Worm (Caenorhabditis elegans) whole organism, L1 larva: ENCODE results near the gene ZC487.1.

Source experiments
- blmp-1 ChIP-seq: fragments of 150-350 bp; optimal IDR thresholded peaks from 2 replicates; lab custom pipeline; 2014; ENCODE audit warnings: missing biosample characterization, missing genetic modification characterization
- ceh-8 ChIP-seq: fragments of 200-800 bp; sonication (Bioruptor generic); optimal IDR thresholded peaks from 2 replicates; lab custom pipeline; 2018; ENCODE audit warnings: mild to moderate bottlenecking, missing genetic modification characterization, moderate library complexity, missing compliant biosample characterization
- ceh-82 ChIP-seq, 3 experiments: fragments of 150-350 bp in 1 of 3; sonication (generic microtip) in 2 of 3; optimal IDR thresholded peaks; 2 replicates each; lab custom pipeline; 2014 to 2017; ENCODE audit warnings: missing biosample characterization in 3 of 3, missing genetic modification characterization in 3 of 3
- ceh-88 ChIP-seq: fragments of 200-800 bp; sonication (Bioruptor generic); IDR thresholded peaks from 2 replicates; pipeline ENCODE4 v1.3.6; 2022; ENCODE audit warnings: missing genetic modification characterization, missing compliant biosample characterization
- ces-1 ChIP-seq: fragments of 150-350 bp; optimal IDR thresholded peaks from 2 replicates; lab custom pipeline; 2014; ENCODE audit warnings: missing biosample characterization, missing genetic modification reagents, missing genetic modification characterization
- dsc-1 ChIP-seq: sonication (generic microtip); optimal IDR thresholded peaks from 2 replicates; lab custom pipeline; 2016; ENCODE audit warnings: mild to moderate bottlenecking, missing genetic modification characterization, missing compliant biosample characterization
- efl-1 ChIP-seq, 4 experiments: fragments of 150-350 bp; optimal IDR thresholded peaks in 3 of 4; peaks in 1 of 4; 1 replicate in 1 of 4; 2 replicates in 3 of 4; lab custom pipeline; 2014; ENCODE audit warnings: missing biosample characterization in 2 of 4, missing genetic modification characterization in 2 of 4, missing genetic modification reagents in 2 of 4
- efl-3 ChIP-seq: fragments of 200-800 bp; sonication (Bioruptor generic); optimal IDR thresholded peaks from 2 replicates; lab custom pipeline; 2018; ENCODE audit warnings: mild to moderate bottlenecking, missing genetic modification characterization, missing compliant biosample characterization
- elt-3 ChIP-seq, 6 experiments: fragments of 150-350 bp in 1 of 6; sonication (generic microtip); optimal IDR thresholded peaks; 2 replicates each; lab custom pipeline; 2017 to 2018; ENCODE audit warnings: missing biosample characterization in 6 of 6, missing genetic modification characterization in 6 of 6, inconsistent platforms in 1 of 6
- fkh-10 ChIP-seq: sonication (generic microtip); optimal IDR thresholded peaks from 2 replicates; lab custom pipeline; 2017; ENCODE audit warnings: missing biosample characterization, missing genetic modification reagents, missing genetic modification characterization
- fkh-4 ChIP-seq: sonication (generic microtip); optimal IDR thresholded peaks from 2 replicates; lab custom pipeline; 2016; ENCODE audit warnings: missing compliant biosample characterization, missing genetic modification characterization, borderline replicate concordance
- fos-1 ChIP-seq: fragments of 150-350 bp; optimal IDR thresholded peaks from 2 replicates; lab custom pipeline; 2014; ENCODE audit warnings: missing biosample characterization, missing genetic modification characterization
- grh-1 ChIP-seq: fragments of 200-800 bp; sonication (Bioruptor generic); IDR thresholded peaks from 2 replicates; pipeline ENCODE4 v1.3.6; 2022; ENCODE audit warnings: missing genetic modification reagents, missing genetic modification characterization, missing compliant biosample characterization
- hlh-4 ChIP-seq: sonication (generic microtip); optimal IDR thresholded peaks from 2 replicates; lab custom pipeline; 2016; ENCODE audit warnings: mild to moderate bottlenecking, missing genetic modification characterization, missing compliant biosample characterization
- hpl-2 ChIP-seq: fragments of 150-350 bp; optimal IDR thresholded peaks from 2 replicates; lab custom pipeline; 2014; ENCODE audit warnings: missing biosample characterization, missing genetic modification reagents, missing genetic modification characterization
- irx-1 ChIP-seq: sonication (generic microtip); optimal IDR thresholded peaks from 2 replicates; lab custom pipeline; 2016; ENCODE audit warnings: missing genetic modification characterization, missing compliant biosample characterization
- jun-1 ChIP-seq: fragments of 150-350 bp; optimal IDR thresholded peaks from 2 replicates; lab custom pipeline; 2014; ENCODE audit warnings: missing biosample characterization, missing genetic modification reagents, missing genetic modification characterization
- lin-14 ChIP-seq: fragments of 200-800 bp; sonication (Bioruptor generic); optimal IDR thresholded peaks from 2 replicates; lab custom pipeline; 2018; ENCODE audit warnings: mild to moderate bottlenecking, missing genetic modification characterization, moderate library complexity, missing compliant biosample characterization
- lin-15B ChIP-seq: fragments of 150-350 bp; sonication (generic microtip); optimal IDR thresholded peaks from 3 replicates; lab custom pipeline; 2014; ENCODE audit warnings: missing biosample characterization, missing genetic modification characterization
- lin-39 ChIP-seq: fragments of 150-350 bp; optimal IDR thresholded peaks from 2 replicates; lab custom pipeline; 2014; ENCODE audit warnings: missing biosample characterization, missing genetic modification reagents, missing genetic modification characterization
- lsy-2 ChIP-seq, 2 experiments: fragments of 150-350 bp; optimal IDR thresholded peaks; 2 replicates each; lab custom pipeline; 2014; ENCODE audit warnings: missing biosample characterization in 2 of 2, missing genetic modification characterization in 2 of 2
- mdl-1 ChIP-seq, 2 experiments: fragments of 150-350 bp; optimal IDR thresholded peaks; 2 replicates each; lab custom pipeline; 2014 to 2017; ENCODE audit warnings: missing biosample characterization in 2 of 2, missing genetic modification characterization in 2 of 2, inconsistent platforms in 1 of 2
- nhr-12 ChIP-seq: sonication (generic microtip); optimal IDR thresholded peaks from 2 replicates; lab custom pipeline; 2017; ENCODE audit warnings: missing biosample characterization, missing genetic modification characterization
- nhr-19 ChIP-seq: fragments of 200-800 bp; sonication (Bioruptor generic); conservative IDR thresholded peaks from 2 replicates; pipeline ENCODE4 v1.3.6; 2022; ENCODE audit warnings: missing genetic modification characterization, missing compliant biosample characterization
- nhr-20 ChIP-seq: sonication (generic microtip); optimal IDR thresholded peaks from 2 replicates; lab custom pipeline; 2016; ENCODE audit warnings: mild to moderate bottlenecking, missing genetic modification characterization, missing compliant biosample characterization
- nhr-47 ChIP-seq: sonication (generic microtip); optimal IDR thresholded peaks from 2 replicates; lab custom pipeline; 2016; ENCODE audit warnings: mild to moderate bottlenecking, missing genetic modification characterization, moderate library complexity, missing compliant biosample characterization
- nhr-71 ChIP-seq: sonication (generic microtip); optimal IDR thresholded peaks from 2 replicates; lab custom pipeline; 2016; ENCODE audit warnings: mild to moderate bottlenecking, missing genetic modification characterization, moderate library complexity, missing compliant biosample characterization
- nhr-85 ChIP-seq: sonication (generic microtip); peaks from one replicate; lab custom pipeline; 2016; ENCODE audit warnings: missing genetic modification characterization, inconsistent platforms, missing compliant biosample characterization
- pag-3 ChIP-seq: sonication (generic microtip); optimal IDR thresholded peaks from 2 replicates; lab custom pipeline; 2017; ENCODE audit warnings: missing genetic modification characterization, mild to moderate bottlenecking, missing compliant biosample characterization, antibody characterized with exemption, borderline replicate concordance; ENCODE audit not compliant: insufficient read depth
- pax-3 ChIP-seq: fragments of 200-800 bp; sonication (Bioruptor generic); optimal IDR thresholded peaks from 2 replicates; lab custom pipeline; 2018; ENCODE audit warnings: mild to moderate bottlenecking, missing genetic modification characterization, moderate library complexity, missing compliant biosample characterization
- rnt-1 ChIP-seq: sonication (generic microtip); optimal IDR thresholded peaks from 2 replicates; lab custom pipeline; 2016; ENCODE audit warnings: mild to moderate bottlenecking, missing genetic modification characterization, moderate library complexity, missing compliant biosample characterization
- skn-1 ChIP-seq: fragments of 150-350 bp; optimal IDR thresholded peaks from 2 replicates; lab custom pipeline; 2014; ENCODE audit warnings: missing biosample characterization, missing genetic modification characterization
- snpc-4 ChIP-seq: fragments of 150-350 bp; optimal IDR thresholded peaks from 2 replicates; lab custom pipeline; 2014; ENCODE audit warnings: missing biosample characterization, missing genetic modification characterization
- snu-23 ChIP-seq: sonication (generic microtip); optimal IDR thresholded peaks from 2 replicates; lab custom pipeline; 2016; ENCODE audit warnings: missing genetic modification characterization, missing compliant biosample characterization
- sup-37 ChIP-seq: fragments of 200-800 bp; sonication (Bioruptor generic); optimal IDR thresholded peaks from 2 replicates; lab custom pipeline; 2018; ENCODE audit warnings: mild to moderate bottlenecking, missing genetic modification characterization, missing compliant biosample characterization
- swsn-7 ChIP-seq: sonication (generic microtip); optimal IDR thresholded peaks from 2 replicates; lab custom pipeline; 2016; ENCODE audit warnings: missing genetic modification characterization, missing compliant biosample characterization
- tbx-2 ChIP-seq: sonication (generic microtip); optimal IDR thresholded peaks from 2 replicates; lab custom pipeline; 2016; ENCODE audit warnings: missing genetic modification characterization, missing compliant biosample characterization
- unc-86 ChIP-seq: sonication (generic microtip); optimal IDR thresholded peaks from 2 replicates; lab custom pipeline; 2016; ENCODE audit warnings: missing genetic modification characterization, missing compliant biosample characterization
- unc-98 ChIP-seq: fragments of 200-800 bp; sonication (Bioruptor generic); IDR thresholded peaks from 2 replicates; pipeline ENCODE4 v1.3.6; 2022; ENCODE audit warnings: missing genetic modification characterization, missing compliant biosample characterization
- zag-1 ChIP-seq: fragments of 150-350 bp; optimal IDR thresholded peaks from 2 replicates; lab custom pipeline; 2014; ENCODE audit warnings: missing biosample characterization, missing genetic modification characterization
- zip-4 ChIP-seq: fragments of 200-800 bp; sonication (Bioruptor generic); optimal IDR thresholded peaks from 2 replicates; lab custom pipeline; 2018; ENCODE audit warnings: mild to moderate bottlenecking, missing genetic modification characterization, moderate library complexity, missing compliant biosample characterization
- ztf-11 ChIP-seq, 2 experiments: sonication (generic microtip); optimal IDR thresholded peaks; 2 replicates each; lab custom pipeline; 2016 to 2017; ENCODE audit warnings: missing genetic modification characterization in 2 of 2, missing biosample characterization in 1 of 2, missing compliant biosample characterization in 1 of 2

The ZC487.1 gene

ce11 chrV:6732995-6733394, 5.7 kb downstream of the ZC487.1 start, which contains the start of gene grl-8:
grl-8 (minus strand) TSS chrV:6733095.
- TF ChIP-seq snpc-4 (no peak), nhr-12 (tag; lab: Kevin White, UChicago) (no peak), ceh-82 (tag; optimal IDR thresholded peaks at IDR 0.05; lab: Kevin White, UChicago) (no peak), ces-1 (GFP tag; lab: Kevin White, UChicago) (no peak), skn-1 (tag; lab: Kevin White, UChicago) (no peak), efl-3 (GFP tag; lab: Kevin White, UChicago) (no peak), nhr-71 (tag; lab: Kevin White, UChicago) (no peak), mdl-1 (tag; optimal IDR thresholded peaks at IDR 0.05; lab: Kevin White, UChicago) (no peak), nhr-47 (tag; lab: Kevin White, UChicago) (no peak), lin-39 (no peak), ceh-8 (GFP tag; lab: Kevin White, UChicago) (no peak), hpl-2 (GFP tag; lab: Kevin White, UChicago) (no peak)
- TF ChIP-seq, all 84 proteins: peak for 0

- TF ChIP-seq ztf-11 (tag; optimal IDR thresholded peaks at IDR 0.05; lab: Kevin White, UChicago) (no peak), nhr-85 (peak; percentile 63), zip-4 (no peak)
- TF ChIP-seq, all 84 proteins: peak for 1
Measured at ce11 chrV:6736108-6736507, 8.8 kb downstream of the ZC487.1 start.

- TF ChIP-seq hlh-4 (tag; lab: Kevin White, UChicago) (no peak), blmp-1 (tag; lab: Kevin White, UChicago) (peak; percentile 92), pag-3 (tag; lab: Kevin White, UChicago) (peak; percentile 35), lin-14 (GFP tag; lab: Kevin White, UChicago) (peak; percentile 42), elt-3 (tag; optimal IDR thresholded peaks at IDR 0.05; lab: Kevin White, UChicago) (peak in 1 of 6 experiments; percentile 81), sup-37 (GFP tag; lab: Kevin White, UChicago) (no peak), nhr-85 (peak; percentile 71)
Measured at ce11 chrV:6736877-6737276, 9.6 kb downstream of the ZC487.1 start.

ce11 chrV:6744774-6745173, 17.5 kb downstream of the ZC487.1 start, which contains the start of gene T25F10.3:
T25F10.3 (plus strand) TSS chrV:6745081.
- TF ChIP-seq swsn-7 = no peak
- no peak for TF ChIP-seq irx-1 (tag; lab: Kevin White, UChicago)
- no peak for TF ChIP-seq fkh-10 (GFP tag; lab: Kevin White, UChicago)
- peak; percentile 79 for TF ChIP-seq blmp-1 (tag; lab: Kevin White, UChicago)
- TF ChIP-seq zag-1 (tag; lab: Kevin White, UChicago) = no peak
- no peak for TF ChIP-seq tbx-2 (tag; lab: Kevin White, UChicago)
- no peak for TF ChIP-seq dsc-1 (tag; lab: Kevin White, UChicago)
- TF ChIP-seq ztf-11 (tag; optimal IDR thresholded peaks at IDR 0.05; lab: Kevin White, UChicago) = no peak
- TF ChIP-seq fos-1 (tag; lab: Kevin White, UChicago) = no peak
- no peak for TF ChIP-seq lsy-2 (tag; optimal IDR thresholded peaks at IDR 0.05; lab: Kevin White, UChicago)
- TF ChIP-seq lin-15B = no peak
- no peak for TF ChIP-seq jun-1 (tag; lab: Kevin White, UChicago)
- peak; percentile 4 for TF ChIP-seq nhr-85
- no peak for TF ChIP-seq grh-1
- TF ChIP-seq fkh-4 (tag; lab: Kevin White, UChicago) = no peak
- TF ChIP-seq, all 84 proteins: peak for 2

- no peak for TF ChIP-seq unc-86 (tag; lab: Kevin White, UChicago)
- no peak for TF ChIP-seq snpc-4
- peak; percentile 9 for TF ChIP-seq pag-3 (tag; lab: Kevin White, UChicago)
- peak; percentile 68 for TF ChIP-seq nhr-71 (tag; lab: Kevin White, UChicago)
- peak; percentile 74 for TF ChIP-seq lin-14 (GFP tag; lab: Kevin White, UChicago)
- TF ChIP-seq efl-1 (optimal IDR thresholded peaks at IDR 0.05; lab: Kevin White, UChicago) = no peak
- peak in 1 of 2 experiments; percentile 64 for TF ChIP-seq efl-1 (GFP tag; optimal IDR thresholded peaks at IDR 0.05 in 1 of 2; lab: Kevin White, UChicago)
- no peak for TF ChIP-seq unc-98 (GFP tag; lab: Robert Waterston, UW)
- TF ChIP-seq pax-3 (tag; lab: Kevin White, UChicago) = no peak
- no peak for TF ChIP-seq mdl-1 (tag; optimal IDR thresholded peaks at IDR 0.05; lab: Kevin White, UChicago)
- peak; percentile 11 for TF ChIP-seq nhr-20 (tag; lab: Kevin White, UChicago)
- TF ChIP-seq snu-23 (GFP tag; lab: Kevin White, UChicago) = peak; percentile 6
- TF ChIP-seq nhr-19 (GFP tag; lab: Robert Waterston, UW) = peak; percentile 51
- peak; percentile 19 for TF ChIP-seq rnt-1 (tag; lab: Kevin White, UChicago)
- no peak for TF ChIP-seq hpl-2 (GFP tag; lab: Kevin White, UChicago)
- no peak for TF ChIP-seq ceh-88 (GFP tag; lab: Robert Waterston, UW)
- TF ChIP-seq, all 84 proteins: peak for 8
Measured at ce11 chrV:6751493-6752100, 24.3 kb downstream of the ZC487.1 start.
